Worm (Caenorhabditis elegans) whole organism, young adult: Measurements from ENCODE around the gene B0280.9.

ENCODE experiments used
- B0035.1 ChIP-seq: sonication (generic microtip); optimal IDR thresholded peaks from 2 replicates; lab custom pipeline; 2016; ENCODE audit warnings: missing genetic modification characterization, mild to moderate bottlenecking, missing compliant biosample characterization, missing genotype, missing genetic modification reagents
- B0261.1 ChIP-seq: sonication (generic microtip); optimal IDR thresholded peaks from 2 replicates; lab custom pipeline; 2016; ENCODE audit warnings: mild to moderate bottlenecking, missing genetic modification characterization, moderate library complexity, missing compliant biosample characterization
- B0336.3 ChIP-seq: fragments of 200-800 bp; sonication (Bioruptor generic); IDR thresholded peaks from 2 replicates; pipeline ENCODE4 v1.3.6; 2022; ENCODE audit warnings: missing genetic modification characterization, missing compliant biosample characterization
- D2030.7 ChIP-seq: fragments of 200-800 bp; sonication (Bioruptor generic); IDR thresholded peaks from 2 replicates; pipeline ENCODE4 v1.3.6; 2022; ENCODE audit warnings: missing genetic modification reagents, missing genetic modification characterization, missing compliant biosample characterization
- F10E7.11 ChIP-seq: sonication (generic microtip); optimal IDR thresholded peaks from 2 replicates; lab custom pipeline; 2017; ENCODE audit warnings: mild to moderate bottlenecking, missing genetic modification characterization, moderate library complexity, missing compliant biosample characterization
- F23B12.7 ChIP-seq: sonication (generic microtip); optimal IDR thresholded peaks from 2 replicates; lab custom pipeline; 2017; ENCODE audit warnings: missing genetic modification characterization, mild to moderate bottlenecking, missing compliant biosample characterization, antibody characterized with exemption, moderate library complexity; ENCODE audit not compliant: insufficient read depth
- F49E8.2 ChIP-seq: sonication (generic microtip); optimal IDR thresholded peaks from 3 replicates; lab custom pipeline; 2017; ENCODE audit warnings: missing genetic modification characterization, mild to moderate bottlenecking, missing compliant biosample characterization, antibody characterized with exemption, moderate library complexity; ENCODE audit not compliant: insufficient read depth
- K11D2.4 ChIP-seq: fragments of 200-800 bp; sonication (Bioruptor generic); IDR thresholded peaks from 2 replicates; pipeline ENCODE4 v1.3.6; 2022; ENCODE audit warnings: missing genetic modification reagents, missing genetic modification characterization, missing compliant biosample characterization
- K12H6.12 ChIP-seq: fragments of 200-800 bp; sonication (Bioruptor generic); optimal IDR thresholded peaks from 2 replicates; lab custom pipeline; 2018; ENCODE audit warnings: mild to moderate bottlenecking, missing genetic modification characterization, missing compliant biosample characterization
- T07F8.4 ChIP-seq: sonication (generic microtip); optimal IDR thresholded peaks from 2 replicates; lab custom pipeline; 2016; ENCODE audit warnings: mild to moderate bottlenecking, missing genetic modification characterization, moderate library complexity, missing compliant biosample characterization
- T26A5.8 ChIP-seq: sonication (generic microtip); optimal IDR thresholded peaks from 2 replicates; lab custom pipeline; 2016; ENCODE audit warnings: missing genetic modification characterization, missing compliant biosample characterization
- Y79H2A.3 ChIP-seq: fragments of 200-800 bp; sonication (Bioruptor generic); conservative IDR thresholded peaks from 2 replicates; pipeline ENCODE4 v1.3.6; 2022; ENCODE audit warnings: missing genetic modification reagents, missing genetic modification characterization, missing compliant biosample characterization
- Y95B8A.8 ChIP-seq: fragments of 200-800 bp; sonication (Bioruptor generic); IDR thresholded peaks from 2 replicates; pipeline ENCODE4 v1.3.6; 2022; ENCODE audit warnings: missing genetic modification reagents, missing genetic modification characterization, missing compliant biosample characterization
- aptf-2 ChIP-seq: fragments of 200-800 bp; sonication (Bioruptor generic); conservative IDR thresholded peaks from 2 replicates; pipeline ENCODE4 v1.3.6; 2022; ENCODE audit warnings: missing genetic modification reagents, missing genetic modification characterization, missing compliant biosample characterization
- attf-6 ChIP-seq: fragments of 200-800 bp; sonication (Bioruptor generic); IDR thresholded peaks from 2 replicates; pipeline ENCODE4 v1.3.6; 2022; ENCODE audit warnings: missing genetic modification reagents, missing genetic modification characterization, missing compliant biosample characterization
- bed-1 ChIP-seq: fragments of 200-800 bp; sonication (Bioruptor generic); IDR thresholded peaks from 2 replicates; pipeline ENCODE4 v1.3.6; 2022; ENCODE audit warnings: missing genetic modification reagents, missing genetic modification characterization, missing compliant biosample characterization
- cebp-2 ChIP-seq: fragments of 200-800 bp; sonication (Bioruptor generic); IDR thresholded peaks from 2 replicates; pipeline ENCODE4 v1.3.6; 2022; ENCODE audit warnings: missing genetic modification characterization, missing compliant biosample characterization
- ceh-27 ChIP-seq: fragments of 200-800 bp; sonication (Bioruptor generic); optimal IDR thresholded peaks from 2 replicates; lab custom pipeline; 2018; ENCODE audit warnings: mild to moderate bottlenecking, missing genetic modification characterization, moderate library complexity, missing compliant biosample characterization
- die-1 ChIP-seq: sonication (generic microtip); optimal IDR thresholded peaks from 2 replicates; lab custom pipeline; 2016; ENCODE audit warnings: missing genotype, mild to moderate bottlenecking, missing genetic modification characterization, missing compliant biosample characterization
- dpl-1 ChIP-seq: fragments of 150-350 bp; optimal IDR thresholded peaks from 2 replicates; lab custom pipeline; 2014; ENCODE audit warnings: missing biosample characterization, missing genetic modification reagents, missing genetic modification characterization
- efl-1 ChIP-seq: fragments of 150-350 bp; optimal IDR thresholded peaks from 2 replicates; lab custom pipeline; 2014; ENCODE audit warnings: missing biosample characterization, missing genetic modification reagents, missing genetic modification characterization
- hlh-26 ChIP-seq: fragments of 200-800 bp; sonication (Bioruptor generic); conservative IDR thresholded peaks from 2 replicates; pipeline ENCODE4 v1.3.6; 2022; ENCODE audit warnings: missing genetic modification reagents, missing genetic modification characterization, missing compliant biosample characterization
- lag-1 ChIP-seq: fragments of 200-800 bp; sonication (Bioruptor generic); IDR thresholded peaks from 2 replicates; pipeline ENCODE4 v1.3.6; 2022; ENCODE audit warnings: missing genetic modification reagents, missing genetic modification characterization, missing compliant biosample characterization
- lsy-27 ChIP-seq: sonication (generic microtip); optimal IDR thresholded peaks from 2 replicates; lab custom pipeline; 2017; ENCODE audit warnings: missing genetic modification characterization, mild to moderate bottlenecking, missing compliant biosample characterization, antibody characterized with exemption, missing genotype, borderline replicate concordance; ENCODE audit not compliant: insufficient read depth
- madf-10 ChIP-seq: sonication (generic microtip); optimal IDR thresholded peaks from 2 replicates; lab custom pipeline; 2016; ENCODE audit warnings: mild to moderate bottlenecking, missing genetic modification characterization, missing compliant biosample characterization
- madf-3 ChIP-seq: fragments of 200-800 bp; sonication (Bioruptor generic); IDR thresholded peaks from 2 replicates; pipeline ENCODE4 v1.3.6; 2022; ENCODE audit warnings: missing genetic modification reagents, missing genetic modification characterization, missing compliant biosample characterization
- nfya-2 ChIP-seq: fragments of 200-800 bp; sonication (Bioruptor generic); IDR thresholded peaks from 2 replicates; pipeline ENCODE4 v1.3.6; 2022; ENCODE audit warnings: missing genetic modification reagents, missing genetic modification characterization, missing compliant biosample characterization
- nhr-120 ChIP-seq: fragments of 200-800 bp; sonication (Bioruptor generic); IDR thresholded peaks from 2 replicates; pipeline ENCODE4 v1.3.6; 2022; ENCODE audit warnings: missing genetic modification characterization, missing compliant biosample characterization
- nhr-27 ChIP-seq: fragments of 200-800 bp; sonication (Bioruptor generic); optimal IDR thresholded peaks from 2 replicates; lab custom pipeline; 2018; ENCODE audit warnings: mild to moderate bottlenecking, missing genetic modification characterization, moderate library complexity, missing compliant biosample characterization
- nhr-90 ChIP-seq: sonication (generic microtip); optimal IDR thresholded peaks from 2 replicates; lab custom pipeline; 2016; ENCODE audit warnings: missing genotype, mild to moderate bottlenecking, missing genetic modification characterization, missing compliant biosample characterization
- pbrm-1 ChIP-seq: fragments of 200-800 bp; sonication (Bioruptor generic); IDR thresholded peaks from 2 replicates; pipeline ENCODE4 v1.3.6; 2022; ENCODE audit warnings: missing genetic modification reagents, missing genetic modification characterization, missing compliant biosample characterization
- repo-1 ChIP-seq: sonication (generic microtip); optimal IDR thresholded peaks from 2 replicates; lab custom pipeline; 2017; ENCODE audit warnings: mild to moderate bottlenecking, missing genetic modification characterization, missing compliant biosample characterization
- rpc-1 ChIP-seq, 2 experiments: fragments of 150-350 bp in 1 of 2; sonication (generic microtip) in 1 of 2; optimal IDR thresholded peaks; 2 replicates each; lab custom pipeline; 2014 to 2018; ENCODE audit warnings: missing biosample characterization in 1 of 2, missing genetic modification characterization in 1 of 2, missing genetic modification reagents in 1 of 2, missing genotype in 1 of 2
- sdz-38 ChIP-seq: sonication (generic microtip); optimal IDR thresholded peaks from 2 replicates; lab custom pipeline; 2016; ENCODE audit warnings: missing genotype, missing genetic modification characterization, missing compliant biosample characterization
- sea-2 ChIP-seq: fragments of 200-800 bp; sonication (Bioruptor generic); IDR thresholded peaks from 2 replicates; pipeline ENCODE4 v1.3.6; 2022; ENCODE audit warnings: missing genetic modification characterization, missing compliant biosample characterization
- snpc-1.1 ChIP-seq: sonication (generic microtip); optimal IDR thresholded peaks from 2 replicates; lab custom pipeline; 2017; ENCODE audit warnings: missing genetic modification characterization, mild to moderate bottlenecking, missing compliant biosample characterization, antibody characterized with exemption, moderate library complexity, missing genotype, missing genetic modification reagents; ENCODE audit not compliant: insufficient read depth
- snpc-1.3 ChIP-seq: sonication (generic microtip); optimal IDR thresholded peaks from 2 replicates; lab custom pipeline; 2017; ENCODE audit warnings: missing genetic modification characterization, mild to moderate bottlenecking, missing compliant biosample characterization, antibody characterized with exemption, moderate library complexity, missing genotype, missing genetic modification reagents; ENCODE audit not compliant: insufficient read depth
- snpc-3.4 ChIP-seq: sonication (generic microtip); optimal IDR thresholded peaks from 2 replicates; lab custom pipeline; 2017; ENCODE audit warnings: missing genetic modification characterization, mild to moderate bottlenecking, missing compliant biosample characterization, antibody characterized with exemption, moderate library complexity, missing genotype, missing genetic modification reagents
- somi-1 ChIP-seq: fragments of 200-800 bp; sonication (Bioruptor generic); optimal IDR thresholded peaks from 2 replicates; lab custom pipeline; 2018; ENCODE audit warnings: mild to moderate bottlenecking, missing genetic modification characterization, missing compliant biosample characterization
- sptf-2 ChIP-seq: fragments of 200-800 bp; sonication (Bioruptor generic); optimal IDR thresholded peaks from 2 replicates; lab custom pipeline; 2018; ENCODE audit warnings: mild to moderate bottlenecking, missing genetic modification characterization, missing compliant biosample characterization
- tbp1 ChIP-seq: fragments of 200-800 bp; sonication (Bioruptor generic); optimal IDR thresholded peaks from 2 replicates; lab custom pipeline; 2018; ENCODE audit warnings: mild to moderate bottlenecking, missing genetic modification characterization, missing compliant biosample characterization
- tbx-9 ChIP-seq: sonication (generic microtip); optimal IDR thresholded peaks from 2 replicates; lab custom pipeline; 2016; ENCODE audit warnings: borderline replicate concordance, missing genetic modification characterization, inconsistent platforms, missing compliant biosample characterization
- xnd-1 ChIP-seq: sonication (generic microtip); optimal IDR thresholded peaks from 2 replicates; lab custom pipeline; 2016; ENCODE audit warnings: missing genotype, missing genetic modification reagents, missing genetic modification characterization, missing compliant biosample characterization
- zim-3 ChIP-seq: sonication (generic microtip); optimal IDR thresholded peaks from 2 replicates; lab custom pipeline; 2017; ENCODE audit warnings: mild to moderate bottlenecking, missing genetic modification characterization, moderate library complexity, missing compliant biosample characterization
- ztf-28 ChIP-seq: fragments of 200-800 bp; sonication (Bioruptor generic); IDR thresholded peaks from 2 replicates; pipeline ENCODE4 v1.3.6; 2022; ENCODE audit warnings: missing genetic modification reagents, missing genetic modification characterization, missing compliant biosample characterization
- ztf-3 ChIP-seq: fragments of 200-800 bp; sonication (Bioruptor generic); optimal IDR thresholded peaks from 2 replicates; lab custom pipeline; 2018; ENCODE audit warnings: mild to moderate bottlenecking, missing genetic modification characterization, missing compliant biosample characterization
- ztf-6 ChIP-seq: fragments of 200-800 bp; sonication (Bioruptor generic); IDR thresholded peaks from 2 replicates; pipeline ENCODE4 v1.3.6; 2022; ENCODE audit warnings: missing genetic modification reagents, missing genetic modification characterization, missing compliant biosample characterization

Gene B0280.9

ce11 chrIII:7101814-7102477 lies 20.7 kb downstream of the B0280.9 start (continued):
- TF ChIP-seq ceh-27 (GFP tag; lab: Kevin White, UChicago) (no peak), tbp1 (GFP tag; lab: Kevin White, UChicago) (peak; percentile 35), ztf-6 (GFP tag; lab: Robert Waterston, UW) (no peak), nhr-90 (no peak), hlh-26 (GFP tag; lab: Robert Waterston, UW) (no peak), B0336.3 (GFP tag; lab: Robert Waterston, UW) (peak; percentile 97), xnd-1 (tag; lab: Kevin White, UChicago) (peak; percentile 59), D2030.7 (GFP tag; lab: Robert Waterston, UW) (peak; percentile 86), F23B12.7 (tag; lab: Kevin White, UChicago) (no peak), nfya-2 (0 out of 2 replicates have a peak, but pooled peaks have one; percentile 22), B0035.1 (no peak), snpc-1.3 (tag; lab: Kevin White, UChicago) (peak; percentile 67), ztf-3 (no peak), sdz-38 (tag; lab: Kevin White, UChicago) (no peak), K11D2.4 (GFP tag; lab: Robert Waterston, UW) (no peak), efl-1 (GFP tag; lab: Kevin White, UChicago) (peak; percentile 51), T07F8.4 (tag; lab: Kevin White, UChicago) (no peak), lsy-27 (tag; lab: Kevin White, UChicago) (no peak), somi-1 (GFP tag; lab: Kevin White, UChicago) (no peak), lag-1 (GFP tag; lab: Robert Waterston, UW) (no peak), Y79H2A.3 (GFP tag; lab: Robert Waterston, UW) (peak; percentile 95), Y95B8A.8 (GFP tag; lab: Robert Waterston, UW) (peak; percentile 92), repo-1 (peak; percentile 43), K12H6.12 (no peak), attf-6 (GFP tag; lab: Robert Waterston, UW) (peak; percentile 90), bed-1 (no peak), tbx-9 (tag; lab: Kevin White, UChicago) (no peak), dpl-1 (GFP tag; lab: Kevin White, UChicago) (no peak), madf-10 (no peak), sea-2 (GFP tag; lab: Robert Waterston, UW) (no peak), pbrm-1 (GFP tag; lab: Robert Waterston, UW) (peak; percentile 66), snpc-3.4 (tag; lab: Kevin White, UChicago) (peak; percentile 88), F10E7.11 (tag; lab: Kevin White, UChicago) (peak; percentile 70), aptf-2 (GFP tag; lab: Robert Waterston, UW) (no peak), nhr-120 (no peak), snpc-1.1 (tag; lab: Kevin White, UChicago) (peak; percentile 75), nhr-27 (tag; lab: Kevin White, UChicago) (no peak), zim-3 (tag; lab: Kevin White, UChicago) (no peak), cebp-2 (no peak), rpc-1 (optimal IDR thresholded peaks at IDR 0.05; lab: Kevin White, UChicago) (no peak), rpc-1 (tag; optimal IDR thresholded peaks at IDR 0.05; lab: Kevin White, UChicago) (peak; percentile 6), F49E8.2 (peak; percentile 88), sptf-2 (GFP tag; lab: Kevin White, UChicago) (no peak), ztf-28 (GFP tag; lab: Robert Waterston, UW) (no peak), die-1 (tag; lab: Kevin White, UChicago) (no peak), T26A5.8 (no peak), madf-3 (peak; percentile 85), B0261.1 (tag; lab: Kevin White, UChicago) (no peak)
